Worm (Caenorhabditis elegans) whole organism, early embryonic: Measurements from ENCODE around the gene F27D9.7.

Experiments used
- B0310.2 ChIP-seq: sonication (generic microtip); optimal IDR thresholded peaks from 2 replicates; lab custom pipeline; 2016; ENCODE audit warnings: mild to moderate bottlenecking, missing genetic modification characterization, missing compliant biosample characterization
- flt-1 ChIP-seq: fragments of 200-800 bp; sonication (Bioruptor generic); IDR thresholded peaks from 2 replicates; pipeline ENCODE4 v1.3.6; 2022; ENCODE audit warnings: missing genetic modification characterization, missing compliant biosample characterization
- hmg-4 ChIP-seq: fragments of 200-800 bp; sonication (Bioruptor generic); optimal IDR thresholded peaks from 2 replicates; lab custom pipeline; 2018; ENCODE audit warnings: mild to moderate bottlenecking, missing genetic modification characterization, missing compliant biosample characterization
- pes-1 ChIP-seq: fragments of 200-800 bp; sonication (Bioruptor generic); IDR thresholded peaks from 2 replicates; pipeline ENCODE4 v1.3.6; 2022; ENCODE audit warnings: missing genetic modification reagents, missing genetic modification characterization, missing compliant biosample characterization

DNA sequence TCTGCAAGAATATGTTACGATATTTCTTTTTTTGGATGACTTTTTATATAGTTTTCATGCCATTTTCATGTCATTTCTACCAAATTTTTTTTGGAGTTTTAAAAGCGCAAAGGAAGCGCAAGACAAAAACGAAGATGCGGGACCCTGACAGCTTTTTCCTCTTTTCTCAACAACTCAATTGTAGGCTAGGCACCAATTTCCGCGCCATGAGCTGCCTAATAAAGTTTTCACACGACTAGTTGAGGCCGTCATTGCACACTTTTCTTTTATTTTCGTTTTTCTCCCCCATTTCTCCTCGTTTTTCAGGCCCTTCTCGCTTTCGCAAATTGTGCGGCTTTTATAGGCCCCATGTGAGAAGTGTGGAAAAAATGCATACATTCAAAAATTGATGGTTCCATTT is 9.3 kb upstream of the F27D9.7 start:
- TF ChIP-seq flt-1 (GFP tag; lab: Robert Waterston, UW): no peak
- no peak for TF ChIP-seq B0310.2 (tag; lab: Kevin White, UChicago)
- TF ChIP-seq hmg-4: no peak
- TF ChIP-seq pes-1 (GFP tag; lab: Robert Waterston, UW): no peak
